Fruit fly (Drosophila melanogaster) whole organism, embryonic: ENCODE data around the gene Hs2st.

Experiments
- CG10431 ChIP-seq: fragments of 200-800 bp; sonication (Bioruptor generic); optimal IDR thresholded peaks from 3 replicates; lab custom pipeline; 2018; ENCODE audit warnings: missing biosample characterization, mild to moderate bottlenecking, missing genetic modification characterization
- CG11504 ChIP-seq: fragments of 200-800 bp; sonication (Bioruptor generic); optimal IDR thresholded peaks from 3 replicates; lab custom pipeline; 2019; ENCODE audit warnings: missing biosample characterization, mild to moderate bottlenecking, missing genetic modification characterization, moderate library complexity
- CG31441 ChIP-seq: fragments of 200-800 bp; sonication (Bioruptor generic); IDR thresholded peaks from 2 replicates; pipeline ENCODE4 v1.3.6; 2022; ENCODE audit warnings: missing biosample characterization, missing genetic modification characterization
- CG3726 ChIP-seq: fragments of 200-800 bp; sonication (Bioruptor generic); IDR thresholded peaks from 3 replicates; pipeline ENCODE4, ENCODE4 v1.3.6; 2022; ENCODE audit warnings: missing biosample characterization, missing genetic modification characterization
- Dek ChIP-seq: fragments of 200-800 bp; sonication (Bioruptor generic); optimal IDR thresholded peaks from 3 replicates; lab custom pipeline; 2019; ENCODE audit warnings: missing biosample characterization, mild to moderate bottlenecking, missing genetic modification characterization, moderate library complexity
- Fer3 ChIP-seq: fragments of 200-800 bp; sonication (Bioruptor generic); optimal IDR thresholded peaks from 2 replicates; lab custom pipeline; 2018; ENCODE audit warnings: missing biosample characterization, mild to moderate bottlenecking, missing genetic modification characterization, moderate library complexity
- HmgD ChIP-seq: fragments of 200-800 bp; sonication (Bioruptor generic); optimal IDR thresholded peaks from 3 replicates; lab custom pipeline; 2016; ENCODE audit warnings: missing biosample characterization, missing genetic modification characterization
- Optix ChIP-seq: fragments of 200-800 bp; sonication (Bioruptor generic); IDR thresholded peaks from 3 replicates; pipeline ENCODE4 v1.3.6; 2022; ENCODE audit warnings: missing biosample characterization, missing genetic modification characterization
- Rx ChIP-seq: fragments of 200-800 bp; sonication (Bioruptor generic); IDR thresholded peaks from 2 replicates; pipeline ENCODE4 v1.3.6; 2022; ENCODE audit warnings: missing biosample characterization, missing genetic modification characterization
- TFAM ChIP-seq: fragments of 200-800 bp; sonication (Bioruptor generic); optimal IDR thresholded peaks from 2 replicates; lab custom pipeline; 2017; ENCODE audit warnings: missing biosample characterization, missing genetic modification characterization, inconsistent platforms
- gce ChIP-seq: fragments of 200-800 bp; sonication (Bioruptor generic); IDR thresholded peaks from 3 replicates; pipeline ENCODE4 v1.3.6; 2022; ENCODE audit warnings: missing biosample characterization, missing genetic modification characterization
- h ChIP-seq: fragments of >200 bp; optimal IDR thresholded peaks from 2 replicates; lab custom pipeline; 2017
- insv ChIP-seq, 2 experiments: fragments of 200-800 bp; sonication (Bioruptor generic); optimal IDR thresholded peaks; 3 replicates each; lab custom pipeline; 2016 to 2018; ENCODE audit warnings: missing biosample characterization in 2 of 2, missing genetic modification characterization in 2 of 2
- shn ChIP-seq: fragments of 200-800 bp; sonication (Bioruptor generic); optimal IDR thresholded peaks from 3 replicates; lab custom pipeline; 2016; ENCODE audit warnings: missing biosample characterization, missing genetic modification characterization

dm6 chr2L:19402667-19403066, 41.9 kb downstream of the Hs2st start:
- no peak for TF ChIP-seq h (lab: Kevin White, UChicago)
- TF ChIP-seq Optix = no peak
- no peak for TF ChIP-seq CG3726
- TF ChIP-seq Dek (tag; lab: Kevin White, UChicago) = no peak
- TF ChIP-seq TFAM (GFP tag; lab: Kevin White, UChicago) = no peak
- no peak for TF ChIP-seq gce (GFP tag; lab: Robert Waterston, UW)
- TF ChIP-seq CG31441 = no peak
- TF ChIP-seq shn (GFP tag; lab: Kevin White, UChicago) = no peak
- TF ChIP-seq CG10431 = no peak
- no peak for TF ChIP-seq Fer3
- TF ChIP-seq HmgD = no peak
- TF ChIP-seq CG11504 (tag; lab: Kevin White, UChicago) = no peak
- TF ChIP-seq insv (GFP tag; optimal IDR thresholded peaks at IDR 0.05; lab: Kevin White, UChicago) = no peak
- no peak for TF ChIP-seq Rx (GFP tag; lab: Robert Waterston, UW)
